Worm (Caenorhabditis elegans) whole organism, L1 larva: Measurements from ENCODE around the gene gop-2.

Experiments
- ama-1 ChIP-seq: fragments of 150-350 bp; optimal IDR thresholded peaks from 2 replicates; lab custom pipeline; 2014
- efl-1 ChIP-seq, 4 experiments: fragments of 150-350 bp; optimal IDR thresholded peaks in 3 of 4; peaks in 1 of 4; 1 replicate in 1 of 4; 2 replicates in 3 of 4; lab custom pipeline; 2014; ENCODE audit warnings: missing biosample characterization in 2 of 4, missing genetic modification characterization in 2 of 4, missing genetic modification reagents in 2 of 4
- hpl-2 ChIP-seq: fragments of 150-350 bp; optimal IDR thresholded peaks from 2 replicates; lab custom pipeline; 2014; ENCODE audit warnings: missing biosample characterization, missing genetic modification reagents, missing genetic modification characterization
- lin-13 ChIP-seq: fragments of 150-350 bp; optimal IDR thresholded peaks from 2 replicates; lab custom pipeline; 2014; ENCODE audit warnings: missing biosample characterization, missing genetic modification reagents, missing genetic modification characterization
- nhr-11 ChIP-seq: fragments of 150-350 bp; optimal IDR thresholded peaks from 2 replicates; lab custom pipeline; 2014; ENCODE audit warnings: missing biosample characterization, missing genetic modification characterization
- nhr-12 ChIP-seq: sonication (generic microtip); optimal IDR thresholded peaks from 2 replicates; lab custom pipeline; 2017; ENCODE audit warnings: missing biosample characterization, missing genetic modification characterization
- nhr-77 ChIP-seq: fragments of 150-350 bp; optimal IDR thresholded peaks from 2 replicates; lab custom pipeline; 2014; ENCODE audit warnings: missing biosample characterization, missing genetic modification characterization
- nhr-85 ChIP-seq: sonication (generic microtip); peaks from one replicate; lab custom pipeline; 2016; ENCODE audit warnings: missing genetic modification characterization, inconsistent platforms, missing compliant biosample characterization
- pqm-1 ChIP-seq: sonication (generic microtip); optimal IDR thresholded peaks from 3 replicates; lab custom pipeline; 2017; ENCODE audit warnings: missing biosample characterization, missing genetic modification characterization
- sox-4 ChIP-seq: sonication (generic microtip); optimal IDR thresholded peaks from 2 replicates; lab custom pipeline; 2016; ENCODE audit warnings: missing genetic modification characterization, missing compliant biosample characterization

DNA sequence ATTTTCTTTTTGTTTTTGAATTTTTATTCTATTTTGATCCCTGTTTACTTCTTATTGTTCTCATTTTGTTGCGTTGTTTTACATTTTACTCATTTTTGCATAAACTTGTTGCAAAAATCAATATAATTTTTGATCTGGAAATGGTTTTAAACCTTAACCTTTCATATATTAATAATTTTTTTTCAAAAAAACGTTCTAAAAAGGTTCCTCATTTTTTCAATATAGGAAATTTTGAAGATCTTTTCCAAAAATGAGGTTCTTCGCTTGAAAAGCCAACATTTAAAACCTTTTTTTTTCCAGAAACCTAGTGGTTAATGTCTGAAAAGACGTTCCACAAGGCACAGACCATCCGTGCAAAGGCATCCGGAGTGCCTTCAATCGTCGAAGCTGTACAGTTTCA is 1.6 kb downstream of the gop-2 start, which contains the start of gene gop-3:
- TF ChIP-seq nhr-77 (tag; lab: Kevin White, UChicago): no peak
- TF ChIP-seq efl-1 (optimal IDR thresholded peaks at IDR 0.05; lab: Kevin White, UChicago): no peak
- no peak for TF ChIP-seq efl-1 (GFP tag; optimal IDR thresholded peaks at IDR 0.05 in 1 of 2; lab: Kevin White, UChicago)
- no peak for TF ChIP-seq pqm-1 (tag; lab: Kevin White, UChicago)
- no peak for TF ChIP-seq ama-1 (lab: Kevin White, UChicago)
- TF ChIP-seq lin-13 (GFP tag; lab: Kevin White, UChicago): no peak
- TF ChIP-seq nhr-12 (tag; lab: Kevin White, UChicago): no peak
- TF ChIP-seq nhr-85 (tag; lab: Kevin White, UChicago): no peak
- TF ChIP-seq hpl-2 (GFP tag; lab: Kevin White, UChicago): no peak
- TF ChIP-seq sox-4: no peak
- no peak for TF ChIP-seq nhr-11 (tag; lab: Kevin White, UChicago)
